Fruit fly (Drosophila melanogaster): ENCODE results near the gene pot.
A peak's percentile ranks its signal among the peaks of the same experiment; 100 is the strongest.

pot gene

DNA sequence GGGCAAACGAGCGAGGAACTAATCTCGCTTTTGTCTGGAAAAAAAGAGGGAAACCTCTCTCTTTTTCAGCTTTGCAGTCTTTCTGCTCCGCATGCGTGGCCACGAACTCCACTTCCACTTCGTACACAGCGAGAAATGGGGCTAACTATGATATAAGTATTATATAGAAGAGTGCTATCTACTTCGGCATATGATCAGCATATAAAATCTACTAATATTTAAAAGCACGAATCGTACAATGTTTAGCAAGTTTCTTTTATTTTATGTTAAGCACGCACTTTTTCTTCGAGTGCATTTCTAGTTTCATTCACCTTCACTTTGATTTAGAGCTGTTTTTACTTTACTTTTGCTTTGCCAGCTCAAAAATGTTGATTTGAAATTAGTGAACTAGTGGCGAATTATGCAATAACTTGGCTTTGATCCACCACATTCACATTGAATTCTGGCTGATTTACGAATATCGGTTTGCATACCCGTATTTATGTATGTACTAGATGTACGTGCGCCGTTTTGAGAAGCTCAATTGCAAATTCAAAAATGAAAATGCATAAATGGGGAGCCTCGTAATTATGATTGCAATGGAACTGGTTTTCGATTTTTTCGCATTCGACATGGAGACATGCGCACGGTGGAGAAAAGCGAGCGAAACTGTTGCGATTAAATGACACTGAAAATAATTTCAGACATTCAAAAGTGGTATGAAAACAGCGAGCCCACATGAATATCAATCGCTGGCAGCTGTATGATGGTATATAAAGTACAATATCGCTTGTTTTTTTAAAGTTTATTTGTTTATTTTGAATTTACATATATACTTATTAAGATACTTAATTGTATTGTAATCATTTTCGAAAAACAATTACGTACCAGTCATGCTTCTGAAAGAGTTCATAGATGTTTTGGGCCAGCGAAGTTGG, 59.3 kb downstream of the pot start (continued):
- TF ChIP-seq CG10631 (GFP tag; optimal IDR thresholded peaks at IDR 0.05) (peak; percentile 87), Blimp-1 (GFP tag; optimal IDR thresholded peaks at IDR 0.05) (peak; percentile 51), vri (GFP tag; optimal IDR thresholded peaks at IDR 0.05) (peak; percentile 80), fkh (GFP tag; optimal IDR thresholded peaks at IDR 0.05) (peak; percentile 2), CG3032 (tag; optimal IDR thresholded peaks at IDR 0.05) (peak; percentile 95), Eip75B (GFP tag; optimal IDR thresholded peaks at IDR 0.05) (peak; percentile 94), Gug (GFP tag; IDR thresholded peaks at IDR 0.05) (peak; percentile 95), pdm3 (GFP tag; optimal IDR thresholded peaks at IDR 0.05) (peak; percentile 93), svp (GFP tag) (peak; percentile 88), dac (GFP tag; optimal IDR thresholded peaks at IDR 0.05) (peak; percentile 91), Smox (GFP tag; optimal IDR thresholded peaks at IDR 0.05) (peak; percentile 75), CG8319 (GFP tag; optimal IDR thresholded peaks at IDR 0.05) (peak; percentile 78), CG4318 (GFP tag; optimal IDR thresholded peaks at IDR 0.05) (peak; percentile 94), CG8119 (GFP tag; IDR thresholded peaks at IDR 0.05) (peak; percentile 96), eg (GFP tag; IDR thresholded peaks at IDR 0.05) (peak; percentile 98), achi (GFP tag; optimal IDR thresholded peaks at IDR 0.05) (peak; percentile 90), Hr38 (GFP tag; optimal IDR thresholded peaks at IDR 0.05) (no peak), Sox102F (GFP tag; optimal IDR thresholded peaks at IDR 0.05) (peak; percentile 80), CG9139 (GFP tag; optimal IDR thresholded peaks at IDR 0.05) (peak; percentile 86), topi (GFP tag; optimal IDR thresholded peaks at IDR 0.05) (peak; percentile 87), lz (GFP tag; optimal IDR thresholded peaks at IDR 0.05) (peak; percentile 88), CG6808 (GFP tag; optimal IDR thresholded peaks at IDR 0.05) (peak; percentile 93), CG8632 (GFP tag; optimal IDR thresholded peaks at IDR 0.05) (peak; percentile 89), CG11902 (GFP tag; optimal IDR thresholded peaks at IDR 0.05) (peak; percentile 77), net (GFP tag; optimal IDR thresholded peaks at IDR 0.05) (peak; percentile 95), Eip93F (GFP tag; optimal IDR thresholded peaks at IDR 0.05) (peak; percentile 0), spab (GFP tag; optimal IDR thresholded peaks at IDR 0.05) (peak; percentile 85), cyc (GFP tag; optimal IDR thresholded peaks at IDR 0.05) (peak; percentile 81), CG6792 (GFP tag; optimal IDR thresholded peaks at IDR 0.05) (peak; percentile 88), Hr39 (GFP tag; optimal IDR thresholded peaks at IDR 0.05) (peak; percentile 79)
